Fruit fly (Drosophila melanogaster): Measurements from ENCODE around the gene CG4650.

DNA sequence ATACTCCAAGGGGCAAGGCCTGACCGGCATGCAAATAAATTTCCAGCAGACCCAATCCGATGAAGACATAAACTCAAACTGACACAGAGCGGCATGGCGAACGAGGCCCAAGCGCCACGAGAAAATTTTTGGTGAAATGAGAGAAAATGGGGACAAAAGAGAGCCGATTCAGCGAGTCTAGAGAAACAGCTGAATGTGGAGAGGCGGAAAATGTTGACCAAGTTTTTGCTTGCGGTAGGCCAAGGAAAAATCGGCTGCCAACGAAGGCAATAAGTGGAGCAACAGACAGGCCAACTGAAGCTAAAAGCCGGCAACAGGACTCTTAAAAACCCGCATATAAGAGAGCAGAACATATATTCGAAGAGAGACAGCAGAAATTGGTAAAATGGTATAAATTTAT, 22.8 kb upstream of the CG4650 start:
- TF ChIP-seq psq (optimal IDR thresholded peaks at IDR 0.05) (no peak), h (optimal IDR thresholded peaks at IDR 0.05) (no peak), Myc (optimal IDR thresholded peaks at IDR 0.05) (no peak), ttk (optimal IDR thresholded peaks at IDR 0.05) (no peak), insv (optimal IDR thresholded peaks at IDR 0.05) (no peak), Sin3A (optimal IDR thresholded peaks at IDR 0.05) (no peak)
